Worm (Caenorhabditis elegans) whole organism, young adult: ENCODE data around the gene T10D4.1.

Experiments
- F49E8.2 ChIP-seq: sonication (generic microtip); optimal IDR thresholded peaks from 3 replicates; lab custom pipeline; 2017; ENCODE audit warnings: missing genetic modification characterization, mild to moderate bottlenecking, missing compliant biosample characterization, antibody characterized with exemption, moderate library complexity; ENCODE audit not compliant: insufficient read depth
- ceh-40 ChIP-seq: fragments of 200-800 bp; sonication (Bioruptor generic); IDR thresholded peaks from 2 replicates; pipeline ENCODE4 v1.3.6; 2022; ENCODE audit warnings: missing genetic modification characterization, missing compliant biosample characterization
- dpl-1 ChIP-seq: fragments of 150-350 bp; optimal IDR thresholded peaks from 2 replicates; lab custom pipeline; 2014; ENCODE audit warnings: missing biosample characterization, missing genetic modification reagents, missing genetic modification characterization

- TF ChIP-seq ceh-40 (GFP tag; lab: Robert Waterston, UW), result no peak
- TF ChIP-seq F49E8.2 (tag; lab: Kevin White, UChicago), result no peak
- no peak for TF ChIP-seq dpl-1 (GFP tag; lab: Kevin White, UChicago)
Observed at ce11 chrII:3113289-3113688, 36.7 kb upstream of the T10D4.1 start.
